Fruit fly (Drosophila melanogaster) Kc167 (cell line): ENCODE measurements around the gene CG2533.

Experiments
- Sin3A ChIP-seq: fragments of >200 bp; optimal IDR thresholded peaks from 2 replicates; lab custom pipeline; 2018; ENCODE audit warnings: missing external identifiers
- insv ChIP-seq: fragments of >200 bp; optimal IDR thresholded peaks from 3 replicates; lab custom pipeline; 2018; ENCODE audit warnings: missing external identifiers
- psq ChIP-seq: fragments of >200 bp; optimal IDR thresholded peaks from 2 replicates; lab custom pipeline; 2017; ENCODE audit warnings: missing external identifiers

DNA sequence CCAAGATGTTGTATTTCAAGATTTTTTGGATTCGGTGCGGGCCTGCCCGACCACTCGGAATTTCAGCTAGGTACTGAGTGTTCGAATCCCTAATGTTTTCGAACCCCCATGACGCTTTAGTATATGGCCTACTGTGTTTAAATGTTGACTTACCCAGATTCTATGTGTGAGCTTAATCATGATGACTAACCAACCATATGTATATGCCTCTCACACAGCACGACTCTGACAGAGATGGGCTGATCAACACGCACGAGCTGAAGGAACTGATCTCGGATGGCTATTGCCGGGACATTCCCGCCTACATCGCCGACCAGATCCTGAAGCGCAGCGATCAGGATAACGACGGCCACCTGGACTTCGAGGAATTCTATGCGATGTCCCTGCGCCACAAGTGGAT is at the start of gene CG2533:
- TF ChIP-seq insv (lab: Kevin White, UChicago) (no peak), Sin3A (no peak), psq (no peak)
